Fruit fly (Drosophila melanogaster) whole organism, embryonic: ENCODE data around the gene CG10702.

Experiments
- Atf6 ChIP-seq: fragments of 200-800 bp; sonication (Bioruptor generic); IDR thresholded peaks from 2 replicates; pipeline ENCODE4 v1.3.6; 2022; ENCODE audit warnings: missing biosample characterization, missing genetic modification characterization
- BEAF-32 ChIP-seq: fragments of 200-800 bp; sonication (Bioruptor generic); optimal IDR thresholded peaks from 3 replicates; lab custom pipeline; 2017; ENCODE audit warnings: missing biosample characterization, missing genetic modification characterization, mild to moderate bottlenecking, moderate library complexity, missing genetic modification reagents
- CG10979 ChIP-seq: fragments of 200-800 bp; sonication (Bioruptor generic); optimal IDR thresholded peaks from 2 replicates; lab custom pipeline; 2018; ENCODE audit warnings: missing biosample characterization, mild to moderate bottlenecking, missing genetic modification characterization, moderate library complexity
- CG11247 ChIP-seq: fragments of 200-800 bp; sonication (Bioruptor generic); IDR thresholded peaks from 2 replicates; pipeline ENCODE4 v1.3.6; 2022; ENCODE audit warnings: missing biosample characterization, missing genetic modification characterization
- CG11696 ChIP-seq: fragments of 200-800 bp; sonication (Bioruptor generic); IDR thresholded peaks from 2 replicates; pipeline ENCODE4 v1.3.6; 2022; ENCODE audit warnings: missing biosample characterization, missing genetic modification characterization
- CG12071 ChIP-seq: fragments of 200-800 bp; sonication (Bioruptor generic); optimal IDR thresholded peaks from 3 replicates; lab custom pipeline; 2018; ENCODE audit warnings: missing biosample characterization, mild to moderate bottlenecking, missing genetic modification characterization
- CG12104 ChIP-seq: fragments of 200-800 bp; sonication (Bioruptor generic); optimal IDR thresholded peaks from 3 replicates; lab custom pipeline; 2016; ENCODE audit warnings: missing biosample characterization, missing genetic modification characterization
- CG12299 ChIP-seq: fragments of 200-800 bp; sonication (Bioruptor generic); optimal IDR thresholded peaks from 2 replicates; lab custom pipeline; 2018; ENCODE audit warnings: missing biosample characterization, mild to moderate bottlenecking, missing genetic modification characterization
- CG1529 ChIP-seq: fragments of 200-800 bp; sonication (Bioruptor generic); optimal IDR thresholded peaks from 3 replicates; lab custom pipeline; 2018; ENCODE audit warnings: missing biosample characterization, missing genetic modification characterization
- CG16863 ChIP-seq: fragments of 200-800 bp; sonication (Bioruptor generic); optimal IDR thresholded peaks from 3 replicates; lab custom pipeline; 2016; ENCODE audit warnings: missing biosample characterization, missing genetic modification characterization
- CG17328 ChIP-seq: fragments of 200-800 bp; sonication (Bioruptor generic); IDR thresholded peaks from 2 replicates; pipeline ENCODE4 v1.3.6; 2022; ENCODE audit warnings: missing biosample characterization, missing genetic modification characterization
- CG18599 ChIP-seq: fragments of 200-800 bp; sonication (Bioruptor generic); optimal IDR thresholded peaks from 3 replicates; lab custom pipeline; 2017; ENCODE audit warnings: missing biosample characterization, missing genetic modification characterization, mild to moderate bottlenecking, moderate library complexity, missing genetic modification reagents
- CG2875 ChIP-seq: fragments of 200-800 bp; sonication (Bioruptor generic); optimal IDR thresholded peaks from 2 replicates; lab custom pipeline; 2017; ENCODE audit warnings: missing biosample characterization, mild to moderate bottlenecking, missing genetic modification characterization, missing genetic modification reagents
- CG33557 ChIP-seq: fragments of 200-800 bp; sonication (Bioruptor generic); optimal IDR thresholded peaks from 2 replicates; lab custom pipeline; 2019; ENCODE audit warnings: missing biosample characterization, mild to moderate bottlenecking, missing genetic modification characterization, moderate library complexity
- CG3726 ChIP-seq: fragments of 200-800 bp; sonication (Bioruptor generic); IDR thresholded peaks from 3 replicates; pipeline ENCODE4, ENCODE4 v1.3.6; 2022; ENCODE audit warnings: missing biosample characterization, missing genetic modification characterization
- CG4328 ChIP-seq: fragments of 200-800 bp; sonication (Bioruptor generic); optimal IDR thresholded peaks from 3 replicates; lab custom pipeline; 2017; ENCODE audit warnings: missing biosample characterization, missing genetic modification reagents, missing genetic modification characterization
- CG4617 ChIP-seq: fragments of 200-800 bp; sonication (Bioruptor generic); optimal IDR thresholded peaks from 3 replicates; lab custom pipeline; 2016; ENCODE audit warnings: missing biosample characterization, missing genetic modification characterization, borderline replicate concordance
- CG4854 ChIP-seq: fragments of 200-800 bp; sonication (Bioruptor generic); optimal IDR thresholded peaks from 2 replicates; lab custom pipeline; 2016; ENCODE audit warnings: missing biosample characterization, missing genetic modification characterization, inconsistent platforms
- CG6683 ChIP-seq: fragments of 200-800 bp; sonication (Bioruptor generic); optimal IDR thresholded peaks from 2 replicates; lab custom pipeline; 2017; ENCODE audit warnings: missing biosample characterization, mild to moderate bottlenecking, missing genetic modification characterization, missing genetic modification reagents
- CG7963 ChIP-seq: fragments of 200-800 bp; sonication (Bioruptor generic); IDR thresholded peaks from 3 replicates; pipeline ENCODE4 v1.3.6; 2022; ENCODE audit warnings: missing biosample characterization, missing genetic modification characterization; ENCODE audit not compliant: partially characterized antibody
- CG8089 ChIP-seq: fragments of 200-800 bp; sonication (Bioruptor generic); optimal IDR thresholded peaks from 3 replicates; lab custom pipeline; 2016; ENCODE audit warnings: missing biosample characterization, missing genetic modification characterization
- CG8290 ChIP-seq, 3 experiments: fragments of 200-800 bp; sonication (Bioruptor generic); optimal IDR thresholded peaks; 2 replicates each; lab custom pipeline; 2016 to 2019; ENCODE audit warnings: missing biosample characterization in 3 of 3, missing genetic modification characterization in 3 of 3, mild to moderate bottlenecking in 2 of 3, moderate library complexity in 1 of 3
- CHES-1-like ChIP-seq: fragments of 200-800 bp; sonication (Bioruptor generic); optimal IDR thresholded peaks from 2 replicates; lab custom pipeline; 2016; ENCODE audit warnings: missing biosample characterization, missing genetic modification characterization
- CkIIα-i1 ChIP-seq: fragments of 200-800 bp; sonication (Bioruptor generic); IDR thresholded peaks from 2 replicates; pipeline ENCODE4 v1.3.6; 2022; ENCODE audit warnings: missing biosample characterization, missing genetic modification characterization
- D19A ChIP-seq: fragments of 200-800 bp; optimal IDR thresholded peaks from 3 replicates; lab custom pipeline; 2019; ENCODE audit warnings: missing biosample characterization, mild to moderate bottlenecking, missing genetic modification characterization, moderate library complexity
- Dll ChIP-seq: fragments of 200-800 bp; sonication (Bioruptor generic); IDR thresholded peaks from 4 replicates; pipeline ENCODE4 v1.3.6; 2022; ENCODE audit warnings: missing biosample characterization, missing genetic modification characterization; ENCODE audit not compliant: partially characterized antibody
- Gug ChIP-seq: fragments of 200-800 bp; sonication (Bioruptor generic); IDR thresholded peaks from 4 replicates; pipeline ENCODE4 v1.3.6; 2022; ENCODE audit warnings: missing biosample characterization, missing genetic modification characterization
- H15 ChIP-seq: fragments of 200-800 bp; sonication (Bioruptor generic); IDR thresholded peaks from 3 replicates; pipeline ENCODE4 v1.3.6; 2022; ENCODE audit warnings: missing biosample characterization, missing genetic modification characterization
- Jarid2 ChIP-seq: fragments of 200-800 bp; sonication (Bioruptor generic); optimal IDR thresholded peaks from 3 replicates; lab custom pipeline; 2017; ENCODE audit warnings: mild to moderate bottlenecking, missing biosample characterization, missing genetic modification reagents, missing genetic modification characterization
- MESR4 ChIP-seq: fragments of 200-800 bp; sonication (Bioruptor generic); optimal IDR thresholded peaks from 2 replicates; lab custom pipeline; 2018; ENCODE audit warnings: missing biosample characterization, mild to moderate bottlenecking, missing genetic modification characterization, moderate library complexity
- Mad ChIP-seq: fragments of 200-800 bp; sonication (Bioruptor generic); optimal IDR thresholded peaks from 2 replicates; lab custom pipeline; 2016; ENCODE audit warnings: missing biosample characterization, missing genetic modification characterization
- Oli ChIP-seq: fragments of 200-800 bp; sonication (Bioruptor generic); optimal IDR thresholded peaks from 2 replicates; lab custom pipeline; 2018; ENCODE audit warnings: missing biosample characterization, mild to moderate bottlenecking, missing genetic modification characterization, moderate library complexity
- Rx ChIP-seq: fragments of 200-800 bp; sonication (Bioruptor generic); IDR thresholded peaks from 2 replicates; pipeline ENCODE4 v1.3.6; 2022; ENCODE audit warnings: missing biosample characterization, missing genetic modification characterization
- Sox100B ChIP-seq: fragments of 200-800 bp; sonication (Bioruptor generic); optimal IDR thresholded peaks from 3 replicates; lab custom pipeline; 2018; ENCODE audit warnings: missing biosample characterization, mild to moderate bottlenecking, missing genetic modification characterization
- Sox102F ChIP-seq: fragments of 200-800 bp; sonication (Bioruptor generic); optimal IDR thresholded peaks from 2 replicates; lab custom pipeline; 2018; ENCODE audit warnings: missing biosample characterization, mild to moderate bottlenecking, missing genetic modification characterization, moderate library complexity
- Spps ChIP-seq: fragments of 200-800 bp; sonication (Bioruptor generic); optimal IDR thresholded peaks from 2 replicates; lab custom pipeline; 2018; ENCODE audit warnings: missing biosample characterization, mild to moderate bottlenecking, missing genetic modification characterization
- amos ChIP-seq: fragments of 200-800 bp; sonication (Bioruptor generic); IDR thresholded peaks from 2 replicates; pipeline ENCODE4 v1.3.6; 2022; ENCODE audit warnings: missing biosample characterization, missing genetic modification characterization; ENCODE audit not compliant: partially characterized antibody
- ci ChIP-seq: fragments of 200-800 bp; sonication (Bioruptor generic); IDR thresholded peaks from 3 replicates; pipeline ENCODE4 v1.3.6; 2022; ENCODE audit warnings: missing biosample characterization, missing genetic modification characterization
- croc ChIP-seq: fragments of 200-800 bp; sonication (Bioruptor generic); conservative IDR thresholded peaks from 3 replicates; pipeline ENCODE4 v1.3.6; 2022; ENCODE audit warnings: missing biosample characterization, missing genetic modification characterization
- dimm ChIP-seq: fragments of 200-800 bp; sonication (Bioruptor generic); IDR thresholded peaks from 2 replicates; pipeline ENCODE4 v1.3.6; 2022; ENCODE audit warnings: missing biosample characterization, missing genetic modification characterization
- fru ChIP-seq: fragments of >200 bp; optimal IDR thresholded peaks from 2 replicates; lab custom pipeline; 2017
- fu2 ChIP-seq: fragments of 200-800 bp; sonication (Bioruptor generic); optimal IDR thresholded peaks from 2 replicates; lab custom pipeline; 2016; ENCODE audit warnings: missing biosample characterization, missing genetic modification characterization
- gcm2 ChIP-seq: fragments of 200-800 bp; sonication (Bioruptor generic); optimal IDR thresholded peaks from 2 replicates; lab custom pipeline; 2016; ENCODE audit warnings: missing biosample characterization, missing genetic modification characterization
- pfk ChIP-seq: fragments of 200-800 bp; sonication (Bioruptor generic); optimal IDR thresholded peaks from 2 replicates; lab custom pipeline; 2018; ENCODE audit warnings: missing biosample characterization, mild to moderate bottlenecking, missing genetic modification characterization, moderate library complexity
- rib ChIP-seq: fragments of 200-800 bp; sonication (Bioruptor generic); IDR thresholded peaks from 2 replicates; pipeline ENCODE4 v1.3.6; 2022; ENCODE audit warnings: missing biosample characterization, missing genetic modification characterization
- scrt ChIP-seq: fragments of 200-800 bp; sonication (Bioruptor generic); optimal IDR thresholded peaks from 2 replicates; lab custom pipeline; 2018; ENCODE audit warnings: missing biosample characterization, mild to moderate bottlenecking, missing genetic modification characterization, moderate library complexity
- seq ChIP-seq: fragments of 200-800 bp; sonication (Bioruptor generic); IDR thresholded peaks from 2 replicates; pipeline ENCODE4 v1.3.6; 2022; ENCODE audit warnings: missing biosample characterization, missing genetic modification characterization
- sob ChIP-seq: fragments of 200-800 bp; sonication (Bioruptor generic); IDR thresholded peaks from 2 replicates; pipeline ENCODE4 v1.3.6; 2022; ENCODE audit warnings: missing biosample characterization, missing genetic modification characterization
- ssp ChIP-seq: fragments of 200-800 bp; sonication (Bioruptor generic); IDR thresholded peaks from 2 replicates; pipeline ENCODE4 v1.3.6; 2022; ENCODE audit warnings: missing biosample characterization, missing genetic modification characterization
- tna ChIP-seq: fragments of 200-800 bp; sonication (Bioruptor generic); IDR thresholded peaks from 2 replicates; pipeline ENCODE4 v1.3.6; 2022; ENCODE audit warnings: missing biosample characterization, missing genetic modification characterization; ENCODE audit not compliant: partially characterized antibody

The CG10702 gene

DNA sequence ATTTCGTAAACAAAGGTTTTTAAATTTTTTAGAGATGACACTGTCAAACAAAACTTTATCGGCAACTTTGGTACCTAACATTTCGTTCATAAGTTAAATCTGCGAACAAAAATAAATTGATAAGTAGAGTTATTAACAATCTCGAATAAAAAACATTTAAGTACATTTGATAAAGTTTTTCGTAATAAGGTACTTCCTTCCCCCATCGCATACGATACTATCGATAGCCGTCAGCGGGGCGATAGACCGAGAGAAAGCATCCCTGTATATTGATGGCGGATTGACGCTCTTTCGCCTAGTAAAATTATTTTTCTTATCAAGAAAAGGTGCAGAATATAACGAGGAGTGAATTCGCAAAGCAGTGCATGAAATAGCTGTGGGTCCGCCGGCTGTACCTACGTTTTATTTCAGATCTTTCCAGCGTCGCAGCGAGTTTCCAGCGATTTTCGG is 24.5 kb downstream of the CG10702 start, which contains the start of the genes Ttc19 and Acn (continued):
- TF ChIP-seq Sox100B (GFP tag; lab: Kevin White, UChicago) (no peak), Oli (peak; percentile 66), CG6683 (peak; percentile 24), MESR4 (peak; percentile 80), CG3726 (peak; percentile 62; the same call in 1 of the 3 replicates), CG7963 (GFP tag; lab: Robert Waterston, UW) (peak; percentile 92), Spps (tag; lab: Kevin White, UChicago) (peak; percentile 65), CG4617 (GFP tag; lab: Kevin White, UChicago) (peak; percentile 77), Atf6 (GFP tag; lab: Robert Waterston, UW) (peak; percentile 82), D19A (no peak), Rx (GFP tag; lab: Robert Waterston, UW) (peak; percentile 53; the same call in 1 of the 2 replicates), CG18599 (peak; percentile 81), fru (no peak), pfk (GFP tag; lab: Kevin White, UChicago) (no peak), CG33557 (GFP tag; lab: Kevin White, UChicago) (peak; percentile 75), CkIIα-i1 (GFP tag; lab: Robert Waterston, UW) (no peak), ci (GFP tag; lab: Robert Waterston, UW) (peak; percentile 83), CG12104 (GFP tag; lab: Kevin White, UChicago) (peak; percentile 71), CG4854 (GFP tag; lab: Kevin White, UChicago) (peak; percentile 78), Sox102F (GFP tag; lab: Kevin White, UChicago) (peak; percentile 86), Jarid2 (GFP tag; lab: Kevin White, UChicago) (no peak), CG4328 (peak; percentile 75), CG10979 (tag; lab: Kevin White, UChicago) (peak; percentile 77), tna (GFP tag; lab: Robert Waterston, UW) (peak; percentile 89), CG17328 (GFP tag; lab: Robert Waterston, UW) (peak; percentile 83), gcm2 (GFP tag; lab: Kevin White, UChicago) (peak; percentile 45), fu2 (GFP tag; lab: Kevin White, UChicago) (peak; percentile 90), sob (GFP tag; lab: Robert Waterston, UW) (peak; percentile 91), CG8290 (GFP tag; optimal IDR thresholded peaks at IDR 0.05; lab: Kevin White, UChicago) (peak; percentile 79), CG8290 (tag; optimal IDR thresholded peaks at IDR 0.05; lab: Kevin White, UChicago) (peak in 1 of 2 experiments; percentile 50), dimm (GFP tag; lab: Robert Waterston, UW) (peak; percentile 48), croc (GFP tag; lab: Robert Waterston, UW) (peak; percentile 56; the same call in 1 of the 3 replicates), CG8089 (GFP tag; lab: Kevin White, UChicago) (peak; percentile 81), CG12071 (GFP tag; lab: Kevin White, UChicago) (no peak), CHES-1-like (GFP tag; lab: Kevin White, UChicago) (peak; percentile 93), Mad (GFP tag; lab: Kevin White, UChicago) (peak; percentile 81), CG11696 (peak; percentile 44; the same call in 1 of the 2 replicates), CG1529 (GFP tag; lab: Kevin White, UChicago) (peak; percentile 58), seq (GFP tag; lab: Robert Waterston, UW) (peak; percentile 73), CG12299 (tag; lab: Kevin White, UChicago) (peak; percentile 51), scrt (GFP tag; lab: Kevin White, UChicago) (no peak), Dll (peak; percentile 98), BEAF-32 (peak; percentile 97), CG11247 (GFP tag; lab: Robert Waterston, UW) (peak; percentile 85), rib (GFP tag; lab: Robert Waterston, UW) (peak; percentile 75), CG16863 (peak; percentile 89), H15 (GFP tag; lab: Robert Waterston, UW) (peak; percentile 84), CG2875 (GFP tag; lab: Kevin White, UChicago) (peak; percentile 65), ssp (GFP tag; lab: Robert Waterston, UW) (peak; percentile 82), Gug (peak; percentile 83; the same call in 3 of the 4 replicates), amos (GFP tag; lab: Robert Waterston, UW) (peak; percentile 95)
